Worm (Caenorhabditis elegans) whole organism, L4/young adult: ENCODE data around the gene tgt-2.

Source experiments
- dao-5 ChIP-seq: sonication (generic microtip); optimal IDR thresholded peaks from 2 replicates; lab custom pipeline; 2016; ENCODE audit warnings: missing genotype, missing genetic modification characterization, moderate library complexity, missing compliant biosample characterization
- him-1 ChIP-seq: sonication (generic microtip); optimal IDR thresholded peaks from 2 replicates; lab custom pipeline; 2016; ENCODE audit warnings: missing genotype, missing genetic modification reagents, missing genetic modification characterization, missing compliant biosample characterization

DNA sequence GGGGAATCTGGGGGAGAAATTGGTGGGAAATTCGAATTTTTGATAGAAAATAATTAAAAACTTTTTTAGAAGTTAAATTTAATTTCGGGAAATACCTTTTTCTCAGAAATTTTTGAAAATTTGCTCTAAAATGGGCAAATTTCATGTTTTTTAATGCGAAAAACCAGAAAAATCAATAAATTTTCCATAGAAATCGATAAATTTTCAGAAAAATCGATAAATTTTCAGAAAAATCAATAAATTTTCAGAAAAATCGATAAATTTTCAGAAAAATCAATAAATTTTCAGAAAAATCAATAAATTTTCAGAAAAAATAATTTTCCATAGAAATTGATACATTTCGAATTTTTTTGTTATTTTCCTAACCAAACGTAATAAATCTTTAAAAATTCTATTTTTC, 12.0 kb upstream of the tgt-2 start:
- TF ChIP-seq him-1 (tag; lab: Kevin White, UChicago) (no peak), dao-5 (no peak)
